Worm (Caenorhabditis elegans): Measurements from ENCODE around the gene npr-28.

- TF ChIP-seq him-1 (tag; optimal IDR thresholded peaks at IDR 0.05) (no peak), dao-5 (tag; optimal IDR thresholded peaks at IDR 0.05) (no peak), W03F9.2 (tag; optimal IDR thresholded peaks at IDR 0.05) (no peak)
Observed at ce11 chrX:8392539-8392996, 41.7 kb upstream of the npr-28 start, which contains the start of gene wrk-1.

All from whole organism, L4/young adult.